Fruit fly (Drosophila melanogaster) whole organism, pupa: ENCODE measurements around the gene SPoCk.

Experiments used
- CG10348 ChIP-seq: fragments of 200-800 bp; sonication (Bioruptor generic); IDR thresholded peaks from 2 replicates; pipeline ENCODE4 v1.3.6; 2022; ENCODE audit warnings: missing biosample characterization, missing genetic modification characterization
- CG12605 ChIP-seq: fragments of 200-800 bp; sonication (Bioruptor generic); IDR thresholded peaks from 2 replicates; pipeline ENCODE4 v1.3.6; 2022; ENCODE audit warnings: missing biosample characterization, missing genetic modification characterization
- CG13204 ChIP-seq: fragments of 200-800 bp; sonication (Bioruptor generic); optimal IDR thresholded peaks from 2 replicates; lab custom pipeline; 2018; ENCODE audit warnings: missing biosample characterization, mild to moderate bottlenecking, missing genetic modification characterization, moderate library complexity
- CG14655 ChIP-seq: fragments of 200-800 bp; sonication (Bioruptor generic); optimal IDR thresholded peaks from 3 replicates; lab custom pipeline; 2017; ENCODE audit warnings: mild to moderate bottlenecking, missing biosample characterization, missing genetic modification reagents, missing genetic modification characterization
- CG15710 ChIP-seq: fragments of 200-800 bp; sonication (Bioruptor generic); optimal IDR thresholded peaks from 2 replicates; lab custom pipeline; 2018; ENCODE audit warnings: missing biosample characterization, mild to moderate bottlenecking, missing genetic modification characterization, moderate library complexity
- CG17806 ChIP-seq: fragments of 200-800 bp; sonication (Bioruptor generic); optimal IDR thresholded peaks from 2 replicates; lab custom pipeline; 2018; ENCODE audit warnings: missing biosample characterization, mild to moderate bottlenecking, missing genetic modification characterization, moderate library complexity
- CG32121 ChIP-seq: fragments of 200-800 bp; sonication (Bioruptor generic); IDR thresholded peaks from 2 replicates; pipeline ENCODE4 v1.3.6; 2022; ENCODE audit warnings: missing biosample characterization, missing genetic modification characterization
- CG34367 ChIP-seq: fragments of 200-800 bp; sonication (Bioruptor generic); optimal IDR thresholded peaks from 2 replicates; lab custom pipeline; 2018; ENCODE audit warnings: missing biosample characterization, mild to moderate bottlenecking, missing genetic modification characterization
- CG4496 ChIP-seq: fragments of 200-800 bp; sonication (Bioruptor generic); IDR thresholded peaks from 3 replicates; pipeline ENCODE4 v1.3.6; 2022; ENCODE audit warnings: missing biosample characterization, missing genetic modification characterization
- CG8159 ChIP-seq: fragments of 200-800 bp; sonication (Bioruptor generic); optimal IDR thresholded peaks from 3 replicates; lab custom pipeline; 2018; ENCODE audit warnings: missing biosample characterization, mild to moderate bottlenecking, missing genetic modification characterization, moderate library complexity
- CG8301 ChIP-seq: fragments of 200-800 bp; sonication (Bioruptor generic); optimal IDR thresholded peaks from 2 replicates; lab custom pipeline; 2018; ENCODE audit warnings: missing biosample characterization, mild to moderate bottlenecking, missing genetic modification characterization
- CG9948 ChIP-seq: fragments of 200-800 bp; sonication (Bioruptor generic); optimal IDR thresholded peaks from 2 replicates; lab custom pipeline; 2018; ENCODE audit warnings: missing biosample characterization, mild to moderate bottlenecking, missing genetic modification characterization, moderate library complexity
- D1 ChIP-seq: fragments of 200-800 bp; sonication (Bioruptor generic); optimal IDR thresholded peaks from 2 replicates; lab custom pipeline; 2018; ENCODE audit warnings: missing biosample characterization, mild to moderate bottlenecking, missing genetic modification characterization, moderate library complexity
- EcR ChIP-seq: fragments of 200-800 bp; sonication (Bioruptor generic); optimal IDR thresholded peaks from 3 replicates; lab custom pipeline; 2019; ENCODE audit warnings: missing biosample characterization, missing genetic modification characterization, mild to moderate bottlenecking, moderate library complexity, missing genetic modification reagents
- Ets98B ChIP-seq: fragments of 200-800 bp; sonication (Bioruptor generic); IDR thresholded peaks from 2 replicates; pipeline ENCODE4 v1.3.6; 2022; ENCODE audit warnings: missing biosample characterization, missing genetic modification characterization
- Pif1A ChIP-seq: fragments of 200-800 bp; sonication (Bioruptor generic); optimal IDR thresholded peaks from 3 replicates; lab custom pipeline; 2016; ENCODE audit warnings: missing biosample characterization, missing genetic modification characterization
- Pif1B ChIP-seq: fragments of 200-800 bp; sonication (Bioruptor generic); optimal IDR thresholded peaks from 3 replicates; lab custom pipeline; 2016; ENCODE audit warnings: missing biosample characterization, missing genetic modification characterization
- Snoo ChIP-seq: fragments of 200-800 bp; sonication (Bioruptor generic); optimal IDR thresholded peaks from 3 replicates; lab custom pipeline; 2017; ENCODE audit warnings: missing biosample characterization, mild to moderate bottlenecking, missing genetic modification characterization, inconsistent platforms
- fd96Ca ChIP-seq: fragments of 200-800 bp; sonication (Bioruptor generic); IDR thresholded peaks from 3 replicates; pipeline ENCODE4 v1.3.6; 2022; ENCODE audit warnings: missing biosample characterization, missing genetic modification characterization
- gl ChIP-seq: fragments of 200-800 bp; sonication (Bioruptor generic); optimal IDR thresholded peaks from 2 replicates; lab custom pipeline; 2018; ENCODE audit warnings: missing biosample characterization, mild to moderate bottlenecking, missing genetic modification characterization
- rn ChIP-seq: fragments of 200-800 bp; sonication (Bioruptor generic); IDR thresholded peaks from 2 replicates; pipeline ENCODE4 v1.3.6; 2022; ENCODE audit warnings: missing biosample characterization, missing genetic modification characterization

Gene SPoCk

DNA sequence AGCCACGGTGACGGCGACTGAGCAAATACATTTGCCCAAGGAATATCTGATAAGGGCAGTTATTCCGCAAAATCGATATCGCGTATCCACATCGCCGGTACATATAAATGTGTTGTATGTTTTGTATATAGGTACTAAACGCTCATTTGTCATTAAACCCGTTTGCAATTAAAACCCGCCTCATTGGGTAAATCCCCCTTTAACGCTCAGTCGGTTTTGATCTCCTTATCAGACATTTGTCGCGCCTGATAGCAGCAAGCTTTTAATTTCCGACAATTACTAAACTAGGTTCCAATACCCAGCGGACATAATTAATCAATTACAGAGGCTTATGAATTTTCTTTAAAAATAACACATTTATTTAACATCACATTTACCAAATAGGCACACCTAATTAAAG, 17.9 kb upstream of the SPoCk start:
- no peak for TF ChIP-seq CG9948
- no peak for TF ChIP-seq Pif1A (GFP tag; lab: Kevin White, UChicago)
- TF ChIP-seq CG17806 (tag; lab: Kevin White, UChicago) = no peak
- TF ChIP-seq Ets98B (GFP tag; lab: Robert Waterston, UW) = no peak
- TF ChIP-seq CG14655 (GFP tag; lab: Kevin White, UChicago) = no peak
- no peak for TF ChIP-seq CG15710 (tag; lab: Kevin White, UChicago)
- no peak for TF ChIP-seq CG34367 (tag; lab: Kevin White, UChicago)
- TF ChIP-seq Pif1B (GFP tag; lab: Kevin White, UChicago) = no peak
- no peak for TF ChIP-seq CG13204 (GFP tag; lab: Kevin White, UChicago)
- no peak for TF ChIP-seq rn (GFP tag; lab: Robert Waterston, UW)
- no peak for TF ChIP-seq EcR (GFP tag; lab: Kevin White, UChicago)
- TF ChIP-seq D1 (tag; lab: Kevin White, UChicago) = no peak
- no peak for TF ChIP-seq Snoo (tag; lab: Kevin White, UChicago)
- TF ChIP-seq CG32121 (GFP tag; lab: Robert Waterston, UW) = no peak

DNA sequence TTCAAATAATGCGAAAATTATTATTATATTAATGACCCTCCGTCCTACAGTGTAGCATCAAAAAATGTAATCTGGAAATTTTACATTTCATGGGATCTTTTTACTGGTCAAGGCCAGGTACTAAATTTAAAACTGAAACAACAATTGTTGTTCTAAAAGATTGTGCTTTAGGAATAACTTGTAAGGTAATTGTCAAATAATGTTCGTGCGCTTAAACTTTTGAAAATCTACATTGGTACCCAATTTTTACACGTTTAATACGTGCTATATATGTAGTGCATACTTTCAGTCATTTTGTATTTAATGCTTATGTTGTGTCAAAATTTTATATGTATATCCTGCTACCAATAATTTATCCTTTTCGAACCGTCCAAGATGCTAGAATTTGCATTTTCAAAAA, 15.6 kb upstream of the SPoCk start:
- TF ChIP-seq CG10348 = no peak
- TF ChIP-seq D1 (tag; lab: Kevin White, UChicago) = no peak
- no peak for TF ChIP-seq CG15710 (tag; lab: Kevin White, UChicago)
- TF ChIP-seq Ets98B (GFP tag; lab: Robert Waterston, UW) = no peak
- no peak for TF ChIP-seq Pif1A (GFP tag; lab: Kevin White, UChicago)
- no peak for TF ChIP-seq CG9948
- no peak for TF ChIP-seq CG13204 (GFP tag; lab: Kevin White, UChicago)
- no peak for TF ChIP-seq CG4496 (GFP tag; lab: Robert Waterston, UW)
- no peak for TF ChIP-seq CG8159
- no peak for TF ChIP-seq Snoo (tag; lab: Kevin White, UChicago)
- no peak for TF ChIP-seq fd96Ca (GFP tag; lab: Robert Waterston, UW)
- no peak for TF ChIP-seq gl
- TF ChIP-seq CG17806 (tag; lab: Kevin White, UChicago) = no peak
- TF ChIP-seq rn (GFP tag; lab: Robert Waterston, UW) = no peak
- TF ChIP-seq CG34367 (tag; lab: Kevin White, UChicago) = no peak
- TF ChIP-seq Pif1B (GFP tag; lab: Kevin White, UChicago) = no peak
- no peak for TF ChIP-seq CG12605
- no peak for TF ChIP-seq CG14655 (GFP tag; lab: Kevin White, UChicago)
- TF ChIP-seq, all 21 proteins: peak for 0

DNA sequence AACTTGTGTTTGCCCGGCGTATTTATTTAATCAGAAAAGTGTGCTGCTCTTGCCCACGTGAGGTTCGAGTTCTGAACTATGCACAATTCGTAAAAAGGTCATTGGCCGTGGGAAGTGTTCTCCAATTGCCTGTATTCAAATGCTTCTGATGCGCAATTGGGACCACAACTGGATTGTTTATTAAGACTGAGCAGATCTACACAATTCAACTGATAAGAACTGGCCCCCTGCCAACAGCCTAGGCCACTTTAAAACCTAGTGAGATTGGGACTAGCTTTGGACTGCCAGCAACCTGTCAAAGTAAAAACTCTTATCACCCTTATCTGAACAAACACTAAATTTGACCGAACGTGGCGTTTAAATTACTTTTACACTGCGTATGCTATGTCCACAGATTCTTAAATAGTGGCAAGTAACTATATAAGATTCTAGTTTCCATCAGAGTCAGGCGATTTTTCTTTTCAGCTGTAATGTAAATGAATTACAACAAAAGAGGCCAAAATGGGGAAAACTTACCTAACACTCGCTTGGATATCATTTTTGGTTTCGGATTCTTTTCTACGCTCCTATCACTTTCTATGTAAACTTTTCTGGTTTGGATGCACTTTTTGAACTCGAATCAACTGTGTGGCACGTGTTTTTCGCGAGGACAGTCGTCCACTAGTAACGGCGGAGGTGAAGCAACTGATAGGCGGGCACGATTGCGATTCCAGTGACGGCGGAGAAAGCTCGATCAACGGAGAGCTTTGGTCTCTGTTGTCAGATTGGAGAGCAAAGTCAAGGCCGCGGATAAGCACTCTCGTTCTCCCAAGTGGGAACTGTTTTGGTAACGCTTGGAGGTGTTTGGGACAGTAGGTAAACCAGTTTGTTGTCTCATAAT, 11.3 kb upstream of the SPoCk start, which contains the start of gene CG11241:
TSS of gene CG11241 (minus strand) at position 689 of the 880 bp plus-strand sequence.
- TF ChIP-seq CG4496 (GFP tag; lab: Robert Waterston, UW) = no peak; the same call in 2 of the 3 replicates
- no peak for TF ChIP-seq Pif1A (GFP tag; lab: Kevin White, UChicago)
- TF ChIP-seq EcR (GFP tag; lab: Kevin White, UChicago) = peak; percentile 79
- no peak for TF ChIP-seq D1 (tag; lab: Kevin White, UChicago)
- no peak for TF ChIP-seq gl

DNA sequence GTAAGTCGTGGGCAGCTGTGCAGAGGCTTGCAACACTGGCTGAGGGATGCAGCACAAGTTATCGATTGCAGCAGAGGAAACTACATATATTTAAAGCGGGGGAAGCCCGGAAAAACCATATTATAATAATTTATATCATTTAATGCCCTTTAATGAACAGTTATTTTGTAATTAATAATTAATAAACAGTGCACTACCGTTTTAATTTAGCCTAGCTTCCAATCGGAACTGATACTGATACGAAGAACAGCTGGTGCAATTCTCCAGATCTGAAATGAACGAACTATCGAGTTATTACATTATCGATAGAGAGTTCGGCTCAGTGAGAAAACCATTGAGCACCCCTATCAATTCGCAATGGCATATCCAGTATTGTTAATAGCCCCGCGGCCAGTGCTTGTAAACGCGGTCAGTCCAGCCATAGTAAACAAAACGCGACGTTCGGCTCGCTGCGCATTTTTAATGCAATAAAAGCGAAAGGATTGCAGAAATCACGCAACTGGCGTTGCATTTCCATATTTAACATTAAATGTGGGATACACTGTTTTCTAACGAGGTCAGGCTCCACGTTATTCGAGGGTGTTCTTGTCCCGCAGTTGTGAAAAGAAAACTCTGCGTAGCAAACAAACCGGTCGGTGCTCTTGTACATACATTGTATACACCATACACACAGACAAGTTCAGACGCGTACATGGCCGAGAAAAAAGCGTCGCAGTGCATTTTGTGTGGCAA, 7.7 kb upstream of the SPoCk start, which contains the start of gene CG7369:
TSS of gene CG7369 (plus strand) at position 405 of the 732 bp plus-strand sequence.
- peak; percentile 85 for TF ChIP-seq CG14655 (GFP tag; lab: Kevin White, UChicago)
- TF ChIP-seq CG8301 (tag; lab: Kevin White, UChicago) = peak; percentile 64
- peak; percentile 82 for TF ChIP-seq CG15710 (tag; lab: Kevin White, UChicago)
- TF ChIP-seq gl = peak; percentile 30
- peak; percentile 75 for TF ChIP-seq CG10348
- TF ChIP-seq EcR (GFP tag; lab: Kevin White, UChicago) = peak; percentile 53
- TF ChIP-seq CG8159 = peak; percentile 81
- TF ChIP-seq CG4496 (GFP tag; lab: Robert Waterston, UW) = peak; percentile 84
- TF ChIP-seq CG34367 (tag; lab: Kevin White, UChicago) = peak; percentile 70
- peak; percentile 74 for TF ChIP-seq Ets98B (GFP tag; lab: Robert Waterston, UW)
- TF ChIP-seq Pif1B (GFP tag; lab: Kevin White, UChicago) = peak; percentile 84
- TF ChIP-seq CG9948 = peak; percentile 67
- TF ChIP-seq CG12605 = peak; percentile 52; the same call in 1 of the 2 replicates
- TF ChIP-seq CG13204 (GFP tag; lab: Kevin White, UChicago) = no peak
- TF ChIP-seq CG17806 (tag; lab: Kevin White, UChicago) = peak; percentile 71
- peak; percentile 82 for TF ChIP-seq CG32121 (GFP tag; lab: Robert Waterston, UW)
- TF ChIP-seq fd96Ca (GFP tag; lab: Robert Waterston, UW) = peak; percentile 89
- peak; percentile 87 for TF ChIP-seq Snoo (tag; lab: Kevin White, UChicago)
- no peak; the same call in none of the 2 replicates for TF ChIP-seq rn (GFP tag; lab: Robert Waterston, UW)
- TF ChIP-seq D1 (tag; lab: Kevin White, UChicago) = no peak
- peak; percentile 82 for TF ChIP-seq Pif1A (GFP tag; lab: Kevin White, UChicago)

DNA sequence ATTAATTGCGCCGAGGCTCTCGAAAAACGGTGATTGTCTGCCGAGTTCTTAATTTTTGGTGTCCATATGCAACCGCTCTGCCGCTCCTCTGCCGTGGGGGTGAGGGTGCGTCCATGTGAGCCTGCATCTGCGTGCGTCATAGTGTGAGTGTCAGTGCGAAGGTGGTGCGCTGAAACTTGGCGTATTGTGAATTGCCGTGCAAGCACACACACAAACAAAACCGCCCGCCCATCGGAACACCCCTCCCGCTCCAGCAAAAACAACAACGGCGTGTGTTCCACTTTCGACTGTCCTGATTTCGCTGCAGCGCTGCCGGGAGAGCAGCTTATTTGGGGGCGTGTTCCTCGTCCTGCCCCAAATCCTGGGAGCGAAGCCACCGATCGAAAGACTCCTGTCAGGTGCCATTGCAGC, 7.1 kb upstream of the SPoCk start:
- TF ChIP-seq EcR (GFP tag; lab: Kevin White, UChicago) = peak; percentile 17
- TF ChIP-seq CG13204 (GFP tag; lab: Kevin White, UChicago) = peak; percentile 77
- TF ChIP-seq CG4496 (GFP tag; lab: Robert Waterston, UW) = peak; percentile 74; the same call in 2 of the 3 replicates
- TF ChIP-seq CG17806 (tag; lab: Kevin White, UChicago) = no peak
- no peak for TF ChIP-seq rn (GFP tag; lab: Robert Waterston, UW)
- no peak for TF ChIP-seq CG14655 (GFP tag; lab: Kevin White, UChicago)
- no peak for TF ChIP-seq fd96Ca (GFP tag; lab: Robert Waterston, UW)
- TF ChIP-seq CG10348 = no peak
